Fruit fly (Drosophila melanogaster) whole organism, embryonic: Measurements from ENCODE around the gene Blos4.

Experiments used
- Abd-B ChIP-seq: fragments of 200-800 bp; sonication (Bioruptor generic); optimal IDR thresholded peaks from 2 replicates; lab custom pipeline; 2018; ENCODE audit warnings: missing biosample characterization, mild to moderate bottlenecking, missing genetic modification characterization, moderate library complexity
- Antp ChIP-seq: fragments of 200-800 bp; sonication (Bioruptor generic); optimal IDR thresholded peaks from 3 replicates; lab custom pipeline; 2016; ENCODE audit warnings: missing biosample characterization, missing genetic modification characterization
- B-H2 ChIP-seq: fragments of 200-800 bp; sonication (Bioruptor generic); optimal IDR thresholded peaks from 2 replicates; lab custom pipeline; 2018; ENCODE audit warnings: missing biosample characterization, mild to moderate bottlenecking, missing genetic modification characterization
- BEAF-32 ChIP-seq: fragments of 200-800 bp; sonication (Bioruptor generic); optimal IDR thresholded peaks from 3 replicates; lab custom pipeline; 2017; ENCODE audit warnings: missing biosample characterization, missing genetic modification characterization, mild to moderate bottlenecking, moderate library complexity, missing genetic modification reagents
- CG10654 ChIP-seq: fragments of 200-800 bp; sonication (Bioruptor generic); optimal IDR thresholded peaks from 2 replicates; lab custom pipeline; 2016; ENCODE audit warnings: missing biosample characterization, missing genetic modification characterization
- CG11093 ChIP-seq: fragments of 200-800 bp; sonication (Bioruptor generic); IDR thresholded peaks from 3 replicates; pipeline ENCODE4 v1.3.6; 2022; ENCODE audit warnings: missing biosample characterization, missing genetic modification characterization
- CG11456 ChIP-seq: fragments of 200-800 bp; sonication (Bioruptor generic); IDR thresholded peaks from 3 replicates; pipeline ENCODE4 v1.3.6; 2022; ENCODE audit warnings: missing biosample characterization, missing genetic modification characterization
- CG11504 ChIP-seq: fragments of 200-800 bp; sonication (Bioruptor generic); optimal IDR thresholded peaks from 3 replicates; lab custom pipeline; 2019; ENCODE audit warnings: missing biosample characterization, mild to moderate bottlenecking, missing genetic modification characterization, moderate library complexity
- CG13624 ChIP-seq: fragments of 200-800 bp; sonication (Bioruptor generic); optimal IDR thresholded peaks from 2 replicates; lab custom pipeline; 2016; ENCODE audit warnings: missing biosample characterization, missing genetic modification characterization
- CG13775 ChIP-seq: fragments of 200-800 bp; sonication (Bioruptor generic); optimal IDR thresholded peaks from 3 replicates; lab custom pipeline; 2017; ENCODE audit warnings: missing biosample characterization, mild to moderate bottlenecking, missing genetic modification characterization
- CG13894 ChIP-seq: fragments of 200-800 bp; sonication (Bioruptor generic); optimal IDR thresholded peaks from 3 replicates; lab custom pipeline; 2018; ENCODE audit warnings: missing biosample characterization, mild to moderate bottlenecking, missing genetic modification characterization, moderate library complexity
- CG14050 ChIP-seq: fragments of 200-800 bp; sonication (Bioruptor generic); IDR thresholded peaks from 3 replicates; pipeline ENCODE4 v1.3.6; 2022; ENCODE audit warnings: missing biosample characterization, missing genetic modification characterization
- CG1529 ChIP-seq: fragments of 200-800 bp; sonication (Bioruptor generic); optimal IDR thresholded peaks from 3 replicates; lab custom pipeline; 2018; ENCODE audit warnings: missing biosample characterization, missing genetic modification characterization
- CG17328 ChIP-seq: fragments of 200-800 bp; sonication (Bioruptor generic); IDR thresholded peaks from 2 replicates; pipeline ENCODE4 v1.3.6; 2022; ENCODE audit warnings: missing biosample characterization, missing genetic modification characterization
- CG17385 ChIP-seq: fragments of 200-800 bp; sonication (Bioruptor generic); optimal IDR thresholded peaks from 3 replicates; lab custom pipeline; 2018; ENCODE audit warnings: missing biosample characterization, mild to moderate bottlenecking, missing genetic modification characterization
- CG2120 ChIP-seq: fragments of 200-800 bp; sonication (Bioruptor generic); optimal IDR thresholded peaks from 3 replicates; lab custom pipeline; 2016; ENCODE audit warnings: missing biosample characterization, missing genetic modification characterization
- CG8765 ChIP-seq: fragments of 200-800 bp; sonication (Bioruptor generic); IDR thresholded peaks from 2 replicates; pipeline ENCODE4 v1.3.6; 2022; ENCODE audit warnings: missing biosample characterization, missing genetic modification characterization
- CG8944 ChIP-seq: fragments of 200-800 bp; sonication (Bioruptor generic); optimal IDR thresholded peaks from 3 replicates; lab custom pipeline; 2016; ENCODE audit warnings: missing biosample characterization, missing genetic modification characterization
- CG9817 ChIP-seq: fragments of 200-800 bp; sonication (Bioruptor generic); optimal IDR thresholded peaks from 2 replicates; lab custom pipeline; 2018; ENCODE audit warnings: missing biosample characterization, mild to moderate bottlenecking, missing genetic modification characterization, moderate library complexity
- CG9932 ChIP-seq: fragments of 200-800 bp; sonication (Bioruptor generic); IDR thresholded peaks from 2 replicates; pipeline ENCODE4 v1.3.6; 2022; ENCODE audit warnings: missing biosample characterization, missing genetic modification characterization
- CTCF ChIP-seq: fragments of 200-800 bp; sonication (Bioruptor generic); optimal IDR thresholded peaks from 2 replicates; lab custom pipeline; 2017; ENCODE audit warnings: missing biosample characterization, mild to moderate bottlenecking, missing genetic modification characterization, moderate library complexity
- CoRest ChIP-seq: fragments of 200-800 bp; sonication (Bioruptor generic); optimal IDR thresholded peaks from 3 replicates; lab custom pipeline; 2018; ENCODE audit warnings: missing biosample characterization, mild to moderate bottlenecking, missing genetic modification characterization, moderate library complexity
- Dbx ChIP-seq: fragments of 200-800 bp; sonication (Bioruptor generic); IDR thresholded peaks from 3 replicates; pipeline ENCODE4 v1.3.6; 2022; ENCODE audit warnings: missing biosample characterization, missing genetic modification characterization
- Dref ChIP-seq: fragments of 200-800 bp; sonication (Bioruptor generic); IDR thresholded peaks from 2 replicates; pipeline ENCODE4 v1.3.6; 2022; ENCODE audit warnings: missing biosample characterization, missing genetic modification characterization
- Drgx ChIP-seq: fragments of 200-800 bp; sonication (Bioruptor generic); IDR thresholded peaks from 2 replicates; pipeline ENCODE4 v1.3.6; 2022; ENCODE audit warnings: missing biosample characterization, missing genetic modification characterization
- Elba2 ChIP-seq: fragments of 200-800 bp; sonication (Bioruptor generic); optimal IDR thresholded peaks from 3 replicates; lab custom pipeline; 2016; ENCODE audit warnings: missing biosample characterization, missing genetic modification characterization
- Ets65A ChIP-seq: fragments of 200-800 bp; sonication (Bioruptor generic); peaks from one replicate; lab custom pipeline; 2016; ENCODE audit warnings: missing biosample characterization, missing genetic modification characterization
- Hr3 ChIP-seq: fragments of 200-800 bp; sonication (Bioruptor generic); optimal IDR thresholded peaks from 3 replicates; lab custom pipeline; 2016; ENCODE audit warnings: missing biosample characterization, missing genetic modification characterization
- Hsf ChIP-seq: fragments of 200-800 bp; sonication (Bioruptor generic); optimal IDR thresholded peaks from 3 replicates; lab custom pipeline; 2016; ENCODE audit warnings: missing biosample characterization, missing genetic modification characterization
- Nf-YB ChIP-seq: fragments of 200-800 bp; sonication (Bioruptor generic); optimal IDR thresholded peaks from 3 replicates; lab custom pipeline; 2019; ENCODE audit warnings: missing biosample characterization, mild to moderate bottlenecking, missing genetic modification characterization, moderate library complexity
- NfI ChIP-seq: fragments of 200-800 bp; sonication (Bioruptor generic); optimal IDR thresholded peaks from 3 replicates; lab custom pipeline; 2018; ENCODE audit warnings: missing biosample characterization, mild to moderate bottlenecking, missing genetic modification characterization, moderate library complexity
- Oli ChIP-seq: fragments of 200-800 bp; sonication (Bioruptor generic); optimal IDR thresholded peaks from 2 replicates; lab custom pipeline; 2018; ENCODE audit warnings: missing biosample characterization, mild to moderate bottlenecking, missing genetic modification characterization, moderate library complexity
- PHDP ChIP-seq: fragments of 200-800 bp; sonication (Bioruptor generic); optimal IDR thresholded peaks from 3 replicates; lab custom pipeline; 2018; ENCODE audit warnings: missing biosample characterization, mild to moderate bottlenecking, missing genetic modification characterization, moderate library complexity
- Rfx ChIP-seq: fragments of 200-800 bp; sonication (Bioruptor generic); IDR thresholded peaks from 2 replicates; pipeline ENCODE4 v1.3.6; 2022; ENCODE audit warnings: missing biosample characterization, missing genetic modification characterization
- TFAM ChIP-seq: fragments of 200-800 bp; sonication (Bioruptor generic); optimal IDR thresholded peaks from 2 replicates; lab custom pipeline; 2017; ENCODE audit warnings: missing biosample characterization, missing genetic modification characterization, inconsistent platforms
- Taf1 ChIP-seq: fragments of 200-800 bp; sonication (Bioruptor generic); IDR thresholded peaks from 2 replicates; pipeline ENCODE4 v1.3.6; 2022; ENCODE audit warnings: missing biosample characterization, missing genetic modification characterization
- ci ChIP-seq: fragments of 200-800 bp; sonication (Bioruptor generic); IDR thresholded peaks from 3 replicates; pipeline ENCODE4 v1.3.6; 2022; ENCODE audit warnings: missing biosample characterization, missing genetic modification characterization
- cwo ChIP-seq: fragments of 200-800 bp; sonication (Bioruptor generic); optimal IDR thresholded peaks from 3 replicates; lab custom pipeline; 2017; ENCODE audit warnings: missing biosample characterization, missing genetic modification characterization, mild to moderate bottlenecking, moderate library complexity, missing genetic modification reagents
- dmrt99B ChIP-seq: fragments of 200-800 bp; sonication (Bioruptor generic); optimal IDR thresholded peaks from 2 replicates; lab custom pipeline; 2018; ENCODE audit warnings: missing biosample characterization, mild to moderate bottlenecking, missing genetic modification characterization, moderate library complexity
- dysf ChIP-seq: fragments of 200-800 bp; sonication (Bioruptor generic); IDR thresholded peaks from 3 replicates; pipeline ENCODE4 v1.3.6; 2022; ENCODE audit warnings: missing biosample characterization, missing genetic modification characterization
- ewg ChIP-seq: fragments of 200-800 bp; sonication (Bioruptor generic); optimal IDR thresholded peaks from 3 replicates; lab custom pipeline; 2017; ENCODE audit warnings: mild to moderate bottlenecking, missing biosample characterization, missing genetic modification reagents, missing genetic modification characterization
- ftz-f1 ChIP-seq: fragments of 200-800 bp; sonication (Bioruptor generic); optimal IDR thresholded peaks from 2 replicates; lab custom pipeline; 2016; ENCODE audit warnings: missing biosample characterization, missing genetic modification characterization
- ind ChIP-seq: fragments of 200-800 bp; sonication (Bioruptor generic); optimal IDR thresholded peaks from 3 replicates; lab custom pipeline; 2016; ENCODE audit warnings: missing biosample characterization, missing genetic modification characterization
- klu ChIP-seq: fragments of 200-800 bp; sonication (Bioruptor generic); IDR thresholded peaks from 2 replicates; pipeline ENCODE4 v1.3.6; 2022; ENCODE audit warnings: missing biosample characterization, missing genetic modification characterization
- pan ChIP-seq, 4 experiments: fragments of >200 bp in 3 of 4; fragments of 200-800 bp in 1 of 4; sonication (Bioruptor generic) in 1 of 4; optimal IDR thresholded peaks in 3 of 4; IDR thresholded peaks in 1 of 4; 2 replicates each; pipeline versions ENCODE4 v1.3.6 to Lab custom; 2017 to 2022; ENCODE audit warnings: missing biosample characterization in 2 of 4, missing genetic modification characterization in 2 of 4, mixed read lengths in 1 of 4
- row ChIP-seq: fragments of 200-800 bp; sonication (Bioruptor generic); IDR thresholded peaks from 3 replicates; pipeline ENCODE4 v1.3.6; 2022; ENCODE audit warnings: missing biosample characterization, missing genetic modification characterization
- run ChIP-seq: fragments of 200-800 bp; sonication (Bioruptor generic); optimal IDR thresholded peaks from 3 replicates; lab custom pipeline; 2018; ENCODE audit warnings: missing biosample characterization, mild to moderate bottlenecking, missing genetic modification characterization
- schlank ChIP-seq: fragments of 200-800 bp; sonication (Bioruptor generic); optimal IDR thresholded peaks from 2 replicates; lab custom pipeline; 2018; ENCODE audit warnings: missing biosample characterization, mild to moderate bottlenecking, missing genetic modification characterization
- sens ChIP-seq: fragments of 200-800 bp; sonication (Bioruptor generic); peaks from one replicate; lab custom pipeline; 2016; ENCODE audit warnings: missing biosample characterization, missing genetic modification characterization
- slbo ChIP-seq: fragments of 200-800 bp; sonication (Bioruptor generic); IDR thresholded peaks from 2 replicates; pipeline ENCODE4 v1.3.6; 2022; ENCODE audit warnings: missing biosample characterization, missing genetic modification characterization
- sna ChIP-seq: fragments of 200-800 bp; sonication (Bioruptor generic); IDR thresholded peaks from 2 replicates; pipeline ENCODE4 v1.3.6; 2022; ENCODE audit warnings: missing biosample characterization, missing genetic modification characterization; ENCODE audit not compliant: partially characterized antibody
- sr ChIP-seq: fragments of 200-800 bp; sonication (Bioruptor generic); IDR thresholded peaks from 3 replicates; pipeline ENCODE4 v1.3.6; 2022; ENCODE audit warnings: missing biosample characterization, missing genetic modification characterization

Blos4 gene

DNA sequence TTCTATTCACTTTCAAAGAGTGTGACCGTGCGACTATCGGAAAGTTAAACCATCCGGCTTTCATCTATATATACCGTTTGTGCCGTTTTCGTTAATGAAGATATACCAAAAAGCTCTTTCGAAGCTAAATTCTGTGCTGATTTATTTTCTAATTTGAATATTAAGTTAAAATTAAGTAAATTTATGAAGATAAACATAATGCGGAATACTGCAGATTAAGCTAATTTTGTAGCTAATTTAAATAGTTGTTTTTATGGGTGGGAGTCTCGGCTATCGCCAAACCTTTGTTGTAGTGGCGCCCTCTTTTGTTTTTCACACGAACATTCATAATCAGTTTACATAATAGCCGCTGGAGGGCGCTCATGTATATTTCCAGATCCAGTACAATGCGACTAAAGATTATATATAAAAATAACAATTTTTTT lies 20.2 kb downstream of the Blos4 start, which contains the start of gene Aps (continued):
- TF ChIP-seq BEAF-32 (peak; percentile 55), CG13894 (tag; lab: Kevin White, UChicago) (no peak), row (GFP tag; lab: Robert Waterston, UW) (no peak), CG9817 (tag; lab: Kevin White, UChicago) (peak; percentile 59), dmrt99B (tag; lab: Kevin White, UChicago) (peak; percentile 15), sens (GFP tag; lab: Kevin White, UChicago) (peak; percentile 17), schlank (tag; lab: Kevin White, UChicago) (no peak), CG8944 (GFP tag; lab: Kevin White, UChicago) (peak; percentile 28), Hsf (GFP tag; lab: Kevin White, UChicago) (peak; percentile 68), CG13624 (GFP tag; lab: Kevin White, UChicago) (peak; percentile 23), ind (peak; percentile 33), CG11504 (tag; lab: Kevin White, UChicago) (peak; percentile 64), Ets65A (GFP tag; lab: Kevin White, UChicago) (peak; percentile 88), Dbx (GFP tag; lab: Robert Waterston, UW) (peak; percentile 60; the same call in 1 of the 3 replicates), PHDP (peak; percentile 42), Elba2 (GFP tag; lab: Kevin White, UChicago) (no peak), CoRest (tag; lab: Kevin White, UChicago) (peak; percentile 57), TFAM (no peak), Taf1 (GFP tag; lab: Robert Waterston, UW) (peak; percentile 42; the same call in 1 of the 2 replicates), CG11093 (GFP tag; lab: Robert Waterston, UW) (no peak), run (tag; lab: Kevin White, UChicago) (no peak), CG9932 (GFP tag; lab: Robert Waterston, UW) (peak; percentile 79), CG11456 (peak; percentile 91), ci (GFP tag; lab: Robert Waterston, UW) (peak; percentile 77), Nf-YB (GFP tag; lab: Kevin White, UChicago) (peak; percentile 18), CG10654 (no peak), Rfx (peak; percentile 78), dysf (peak; percentile 57; the same call in 2 of the 3 replicates), CG17328 (GFP tag; lab: Robert Waterston, UW) (peak; percentile 52), CG2120 (GFP tag; lab: Kevin White, UChicago) (peak; percentile 54), pan (optimal IDR thresholded peaks at IDR 0.05; lab: Kevin White, UChicago) (no peak), pan (GFP tag; optimal IDR thresholded peaks at IDR 0.05 in 1 of 2, IDR thresholded peaks at IDR 0.05 in 1 of 2) (peak in 1 of 2 experiments; percentile 55), sna (no peak), CG1529 (no peak), Drgx (no peak), Dref (GFP tag; lab: Robert Waterston, UW) (no peak), ftz-f1 (GFP tag; lab: Kevin White, UChicago) (no peak), Abd-B (GFP tag; lab: Kevin White, UChicago) (no peak), CG14050 (GFP tag; lab: Robert Waterston, UW) (peak; percentile 22; the same call in 1 of the 3 replicates), slbo (GFP tag; lab: Robert Waterston, UW) (peak; percentile 70; the same call in 1 of the 2 replicates), ewg (GFP tag; lab: Kevin White, UChicago) (peak; percentile 10), CG8765 (GFP tag; lab: Robert Waterston, UW) (no peak), B-H2 (GFP tag; lab: Kevin White, UChicago) (peak; percentile 19), NfI (GFP tag; lab: Kevin White, UChicago) (peak; percentile 66), Antp (GFP tag; lab: Kevin White, UChicago) (no peak), CTCF (GFP tag; lab: Kevin White, UChicago) (peak; percentile 99), cwo (peak; percentile 1), sr (GFP tag; lab: Robert Waterston, UW) (0 out of 3 replicates have a peak, but pooled peaks have one; percentile 15), CG17385 (peak; percentile 2), klu (GFP tag; lab: Robert Waterston, UW) (no peak), Oli (tag; lab: Kevin White, UChicago) (no peak), CG13775 (GFP tag; lab: Kevin White, UChicago) (peak; percentile 30), Hr3 (peak; percentile 60)
